Worm (Caenorhabditis elegans) whole organism, young adult: Measurements from ENCODE around the gene ifbp-1.

Experiments used
- B0019.2 ChIP-seq: fragments of 200-800 bp; sonication (Bioruptor generic); conservative IDR thresholded peaks from 2 replicates; pipeline ENCODE4 v1.3.6; 2022; ENCODE audit warnings: missing genetic modification reagents, missing genetic modification characterization, missing compliant biosample characterization
- C06A6.2 ChIP-seq: fragments of 200-800 bp; sonication (Bioruptor generic); conservative IDR thresholded peaks from 2 replicates; pipeline ENCODE4 v1.3.6; 2022; ENCODE audit warnings: missing genetic modification characterization, missing compliant biosample characterization
- F49E8.2 ChIP-seq: sonication (generic microtip); optimal IDR thresholded peaks from 3 replicates; lab custom pipeline; 2017; ENCODE audit warnings: missing genetic modification characterization, mild to moderate bottlenecking, missing compliant biosample characterization, antibody characterized with exemption, moderate library complexity; ENCODE audit not compliant: insufficient read depth
- F52B5.7 ChIP-seq: sonication (generic microtip); optimal IDR thresholded peaks from 2 replicates; lab custom pipeline; 2016; ENCODE audit warnings: mild to moderate bottlenecking, missing genetic modification characterization, missing compliant biosample characterization
- F57C9.4 ChIP-seq: sonication (generic microtip); optimal IDR thresholded peaks from 2 replicates; lab custom pipeline; 2017; ENCODE audit warnings: mild to moderate bottlenecking, missing genetic modification characterization, missing compliant biosample characterization
- K11D2.4 ChIP-seq: fragments of 200-800 bp; sonication (Bioruptor generic); IDR thresholded peaks from 2 replicates; pipeline ENCODE4 v1.3.6; 2022; ENCODE audit warnings: missing genetic modification reagents, missing genetic modification characterization, missing compliant biosample characterization
- T07F8.4 ChIP-seq: sonication (generic microtip); optimal IDR thresholded peaks from 2 replicates; lab custom pipeline; 2016; ENCODE audit warnings: mild to moderate bottlenecking, missing genetic modification characterization, moderate library complexity, missing compliant biosample characterization
- Y56A3A.18 ChIP-seq: fragments of 200-800 bp; sonication (Bioruptor generic); IDR thresholded peaks from 2 replicates; pipeline ENCODE4 v1.3.6; 2022; ENCODE audit warnings: missing genetic modification reagents, missing genetic modification characterization, missing compliant biosample characterization
- ama-1 ChIP-seq, 3 experiments: fragments of 150-350 bp in 1 of 3; sonication (generic microtip) in 2 of 3; optimal IDR thresholded peaks; 2 replicates each; lab custom pipeline; 2014 to 2018; ENCODE audit warnings: missing biosample characterization in 2 of 3, missing genetic modification characterization in 2 of 3, missing genetic modification reagents in 2 of 3
- atf-7 ChIP-seq: sonication (generic microtip); optimal IDR thresholded peaks from 2 replicates; lab custom pipeline; 2017; ENCODE audit warnings: mild to moderate bottlenecking, missing genetic modification characterization, missing compliant biosample characterization
- attf-3 ChIP-seq: fragments of 200-800 bp; sonication (Bioruptor generic); conservative IDR thresholded peaks from 2 replicates; pipeline ENCODE4 v1.3.6; 2022; ENCODE audit warnings: missing genetic modification reagents, missing genetic modification characterization, missing compliant biosample characterization
- attf-6 ChIP-seq: fragments of 200-800 bp; sonication (Bioruptor generic); IDR thresholded peaks from 2 replicates; pipeline ENCODE4 v1.3.6; 2022; ENCODE audit warnings: missing genetic modification reagents, missing genetic modification characterization, missing compliant biosample characterization
- ceh-91 ChIP-seq: fragments of 200-800 bp; sonication (Bioruptor generic); IDR thresholded peaks from 2 replicates; pipeline ENCODE4 v1.3.6; 2022; ENCODE audit warnings: missing genetic modification reagents, missing genetic modification characterization, missing compliant biosample characterization
- dpff-1 ChIP-seq: sonication (generic microtip); optimal IDR thresholded peaks from 2 replicates; lab custom pipeline; 2017; ENCODE audit warnings: mild to moderate bottlenecking, missing genetic modification characterization, missing compliant biosample characterization
- egl-18 ChIP-seq: fragments of 200-800 bp; sonication (Bioruptor generic); IDR thresholded peaks from 2 replicates; pipeline ENCODE4 v1.3.6; 2022; ENCODE audit warnings: missing genetic modification reagents, missing genetic modification characterization, missing compliant biosample characterization
- egrh-3 ChIP-seq: fragments of 200-800 bp; sonication (Bioruptor generic); IDR thresholded peaks from 2 replicates; pipeline ENCODE4 v1.3.6; 2022; ENCODE audit warnings: missing genetic modification reagents, missing genetic modification characterization, missing compliant biosample characterization
- ekl-4 ChIP-seq: fragments of 200-800 bp; sonication (Bioruptor generic); IDR thresholded peaks from 2 replicates; pipeline ENCODE4 v1.3.6; 2022; ENCODE audit warnings: missing genetic modification reagents, missing genetic modification characterization, missing compliant biosample characterization
- fkh-3 ChIP-seq: sonication (generic microtip); optimal IDR thresholded peaks from 2 replicates; lab custom pipeline; 2016; ENCODE audit warnings: mild to moderate bottlenecking, missing genetic modification characterization, missing compliant biosample characterization
- hlh-12 ChIP-seq: sonication (generic microtip); optimal IDR thresholded peaks from 2 replicates; lab custom pipeline; 2016; ENCODE audit warnings: missing genetic modification characterization, missing compliant biosample characterization
- madf-6 ChIP-seq: fragments of 200-800 bp; sonication (Bioruptor generic); IDR thresholded peaks from 2 replicates; pipeline ENCODE4 v1.3.6; 2022; ENCODE audit warnings: missing genetic modification reagents, missing genetic modification characterization, missing compliant biosample characterization
- madf-8 ChIP-seq: fragments of 200-800 bp; sonication (Bioruptor generic); conservative IDR thresholded peaks from 2 replicates; pipeline ENCODE4 v1.3.6; 2022; ENCODE audit warnings: missing genetic modification reagents, missing genetic modification characterization, missing compliant biosample characterization
- mcd-1 ChIP-seq: fragments of 200-800 bp; sonication (Bioruptor generic); IDR thresholded peaks from 2 replicates; pipeline ENCODE4 v1.3.6; 2022; ENCODE audit warnings: missing genetic modification reagents, missing genetic modification characterization, missing compliant biosample characterization
- rcor-1 ChIP-seq: fragments of 200-800 bp; sonication (Bioruptor generic); IDR thresholded peaks from 2 replicates; pipeline ENCODE4 v1.3.6; 2022; ENCODE audit warnings: missing genetic modification reagents, missing genetic modification characterization, missing compliant biosample characterization
- rpc-1 ChIP-seq, 2 experiments: fragments of 150-350 bp in 1 of 2; sonication (generic microtip) in 1 of 2; optimal IDR thresholded peaks; 2 replicates each; lab custom pipeline; 2014 to 2018; ENCODE audit warnings: missing biosample characterization in 1 of 2, missing genetic modification characterization in 1 of 2, missing genetic modification reagents in 1 of 2, missing genotype in 1 of 2
- sdz-38 ChIP-seq: sonication (generic microtip); optimal IDR thresholded peaks from 2 replicates; lab custom pipeline; 2016; ENCODE audit warnings: missing genotype, missing genetic modification characterization, missing compliant biosample characterization
- zfh-2 ChIP-seq: fragments of 200-800 bp; sonication (Bioruptor generic); conservative IDR thresholded peaks from 2 replicates; pipeline ENCODE4 v1.3.6; 2022; ENCODE audit warnings: missing genetic modification reagents, missing genetic modification characterization, missing compliant biosample characterization
- ztf-22 ChIP-seq: fragments of 200-800 bp; sonication (Bioruptor generic); optimal IDR thresholded peaks from 2 replicates; lab custom pipeline; 2018; ENCODE audit warnings: mild to moderate bottlenecking, missing genetic modification characterization, moderate library complexity, missing compliant biosample characterization
- ztf-25 ChIP-seq: fragments of 200-800 bp; sonication (Bioruptor generic); IDR thresholded peaks from 2 replicates; pipeline ENCODE4 v1.3.6; 2022; ENCODE audit warnings: missing genetic modification reagents, missing genetic modification characterization, missing compliant biosample characterization
- ztf-26 ChIP-seq: sonication (generic microtip); optimal IDR thresholded peaks from 2 replicates; lab custom pipeline; 2017; ENCODE audit warnings: missing genetic modification characterization, missing compliant biosample characterization
- ztf-28 ChIP-seq: fragments of 200-800 bp; sonication (Bioruptor generic); IDR thresholded peaks from 2 replicates; pipeline ENCODE4 v1.3.6; 2022; ENCODE audit warnings: missing genetic modification reagents, missing genetic modification characterization, missing compliant biosample characterization

Gene ifbp-1

DNA sequence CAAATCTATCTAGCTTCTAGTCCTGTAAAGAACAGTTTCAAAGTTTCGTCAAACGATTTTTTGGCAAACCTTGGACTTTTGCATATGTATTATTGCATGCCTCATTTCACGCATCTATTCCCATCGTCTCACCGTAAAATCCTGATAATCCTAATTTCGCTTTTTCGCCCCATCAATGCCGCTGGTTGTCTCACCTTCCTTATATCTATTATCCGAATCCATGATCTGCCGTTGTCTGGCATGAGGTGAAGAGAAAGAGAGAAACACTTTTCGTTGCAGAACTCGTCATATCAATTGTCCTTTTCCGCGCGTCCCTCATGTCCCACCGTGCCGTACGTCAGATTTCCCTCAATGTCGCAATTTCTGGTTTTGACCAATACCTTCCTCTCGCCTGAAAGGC lies 34.5 kb upstream of the ifbp-1 start, which contains the start of gene cut-2:
Gene cut-2 (plus strand): TSS at position 365 of the 400 bp plus-strand sequence.
- TF ChIP-seq rcor-1 (no peak), ztf-22 (GFP tag; lab: Kevin White, UChicago) (no peak), T07F8.4 (tag; lab: Kevin White, UChicago) (no peak), B0019.2 (GFP tag; lab: Robert Waterston, UW) (no peak), hlh-12 (tag; lab: Kevin White, UChicago) (no peak), ztf-26 (no peak), madf-6 (no peak), madf-8 (no peak), C06A6.2 (GFP tag; lab: Robert Waterston, UW) (no peak), egl-18 (GFP tag; lab: Robert Waterston, UW) (no peak)
- TF ChIP-seq, all 124 proteins: peak for 0

DNA sequence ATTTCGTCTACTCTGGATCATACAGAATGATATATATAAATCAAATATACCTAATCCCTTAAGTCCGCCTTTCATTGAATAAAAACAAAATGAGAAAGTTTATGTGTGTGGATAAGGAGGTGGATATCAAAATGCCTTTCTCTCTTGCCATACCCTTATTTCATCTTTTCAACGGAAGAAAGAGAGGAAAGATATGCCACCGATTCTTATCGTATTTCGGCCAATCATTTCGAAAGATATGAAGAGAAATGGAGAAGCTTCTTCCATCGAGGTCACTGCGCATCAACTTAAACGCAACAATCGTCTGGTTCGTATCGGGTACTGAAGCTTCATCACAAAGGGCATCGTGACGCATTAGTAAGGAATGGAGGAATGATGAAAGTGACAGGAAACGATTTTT lies 33.2 kb upstream of the ifbp-1 start:
- TF ChIP-seq F49E8.2 (tag; lab: Kevin White, UChicago) (no peak), ekl-4 (GFP tag; lab: Robert Waterston, UW) (no peak), fkh-3 (tag; lab: Kevin White, UChicago) (no peak), attf-6 (no peak), F52B5.7 (tag; lab: Kevin White, UChicago) (no peak), ceh-91 (no peak), dpff-1 (no peak), attf-3 (GFP tag; lab: Robert Waterston, UW) (no peak), rpc-1 (optimal IDR thresholded peaks at IDR 0.05; lab: Kevin White, UChicago) (no peak), rpc-1 (tag; optimal IDR thresholded peaks at IDR 0.05; lab: Kevin White, UChicago) (no peak), C06A6.2 (GFP tag; lab: Robert Waterston, UW) (no peak), K11D2.4 (GFP tag; lab: Robert Waterston, UW) (no peak), ztf-28 (GFP tag; lab: Robert Waterston, UW) (no peak), F57C9.4 (tag; lab: Kevin White, UChicago) (no peak), ztf-25 (no peak)

DNA sequence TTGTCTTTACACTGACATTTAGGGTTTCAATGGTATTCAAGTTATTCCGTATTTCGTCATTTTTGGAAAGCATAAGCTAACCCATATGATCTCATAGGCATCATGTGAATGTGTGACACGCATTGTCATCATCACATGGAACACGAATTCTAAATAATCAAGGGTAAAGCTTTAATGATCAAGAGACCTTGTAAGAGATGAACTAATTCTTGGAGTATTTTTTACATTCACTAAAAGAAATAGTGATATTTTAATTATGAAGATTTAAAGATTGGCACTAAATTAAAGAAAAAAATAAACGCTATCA lies 31.9 kb upstream of the ifbp-1 start:
- TF ChIP-seq ztf-26 (no peak), sdz-38 (no peak)

DNA sequence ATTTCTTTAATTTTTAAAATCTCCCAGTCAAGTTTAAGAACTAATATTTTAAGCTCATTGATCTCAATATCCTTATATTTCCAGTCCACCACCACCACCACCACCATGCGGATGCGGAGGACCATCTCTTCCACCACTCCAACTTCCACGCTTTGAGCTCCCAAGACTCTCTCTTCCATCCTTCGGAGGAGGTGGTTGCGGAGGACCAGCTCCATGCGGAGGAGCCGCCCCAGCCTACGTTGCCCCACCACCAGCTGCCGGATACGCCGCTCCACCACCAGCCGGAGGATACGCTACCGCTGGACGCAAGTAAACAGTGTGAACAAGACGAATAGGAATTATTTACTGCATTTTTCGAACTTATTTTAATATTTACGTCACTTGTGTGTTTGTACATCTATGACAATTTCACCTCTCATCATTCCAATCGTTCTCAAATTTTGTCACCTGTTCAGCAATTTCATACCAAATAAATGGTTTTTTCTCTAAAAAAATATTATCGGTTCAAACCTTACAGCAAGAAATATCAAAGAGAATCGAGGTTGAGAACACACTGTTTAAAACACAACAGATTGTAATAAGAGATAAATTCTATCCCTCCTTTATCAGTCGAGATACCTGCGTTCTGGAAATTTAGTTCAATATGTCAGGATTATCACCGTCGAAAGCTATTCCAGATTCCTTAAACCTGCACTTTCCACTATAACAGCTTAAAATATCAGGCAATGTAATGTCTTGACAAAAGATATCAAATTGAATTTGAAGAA lies 31.3 kb upstream of the ifbp-1 start:
- TF ChIP-seq Y56A3A.18 (no peak), egrh-3 (GFP tag; lab: Robert Waterston, UW) (peak; percentile 87), zfh-2 (GFP tag; lab: Robert Waterston, UW) (peak; percentile 91)
- TF ChIP-seq, all 124 proteins: peak for 2

DNA sequence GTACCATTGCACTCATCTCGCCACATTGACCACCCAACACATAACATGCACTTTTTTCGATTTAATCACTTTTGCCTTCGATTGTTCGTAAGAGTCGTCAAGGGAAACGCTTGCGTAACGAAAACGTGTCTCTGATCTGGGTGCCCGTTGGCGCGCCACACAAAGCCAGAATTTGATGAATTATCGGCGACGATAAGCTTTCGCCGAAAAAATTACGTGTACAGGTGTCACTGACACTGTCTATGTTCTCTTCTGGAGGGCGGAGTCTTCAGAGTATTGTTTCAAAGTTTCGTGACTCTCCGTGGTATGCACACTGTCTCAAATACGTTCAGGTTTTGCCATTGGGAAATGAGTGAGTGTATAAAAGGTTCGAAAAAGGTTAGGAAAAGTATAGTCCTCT lies 30.6 kb upstream of the ifbp-1 start, which contains the start of gene F53F1.4:
Gene F53F1.4 (plus strand): TSS at position 390 of the 400 bp plus-strand sequence.
- no peak for TF ChIP-seq mcd-1 (GFP tag; lab: Robert Waterston, UW)
- no peak for TF ChIP-seq ama-1 (optimal IDR thresholded peaks at IDR 0.05; lab: Kevin White, UChicago)
- TF ChIP-seq ama-1 (GFP tag; optimal IDR thresholded peaks at IDR 0.05; lab: Kevin White, UChicago) = no peak
- TF ChIP-seq atf-7 (tag; lab: Kevin White, UChicago) = no peak
- 0 out of 2 replicates have a peak, but pooled peaks have one; percentile 37 for TF ChIP-seq ztf-28 (GFP tag; lab: Robert Waterston, UW)
- TF ChIP-seq, all 124 proteins: peak for 1
